Fruit fly (Drosophila melanogaster): ENCODE measurements around the gene CG9784.

dm6 chrX:16570572-16571224, 28.3 kb downstream of the CG9784 start:
- TF ChIP-seq Chrac-16 (GFP tag; optimal IDR thresholded peaks at IDR 0.05) (no peak), Stat92E (GFP tag; optimal IDR thresholded peaks at IDR 0.05) (no peak), CG4854 (GFP tag; optimal IDR thresholded peaks at IDR 0.05) (no peak), Atf-2 (GFP tag; optimal IDR thresholded peaks at IDR 0.05) (no peak), bcd (GFP tag; optimal IDR thresholded peaks at IDR 0.05) (no peak)
